Fruit fly (Drosophila melanogaster): ENCODE results near the gene lsn.
A peak's percentile ranks its signal among the peaks of the same experiment; 100 is the strongest.

The lsn gene

dm6 chr3R:21838505-21838956, 26.4 kb upstream of the lsn start (continued):
- TF ChIP-seq fd64A (GFP tag; optimal IDR thresholded peaks at IDR 0.05) (no peak), Abd-B (GFP tag; optimal IDR thresholded peaks at IDR 0.05) (no peak), Oli (tag; optimal IDR thresholded peaks at IDR 0.05) (peak; percentile 61), pho (GFP tag; optimal IDR thresholded peaks at IDR 0.05) (no peak), jing (GFP tag; optimal IDR thresholded peaks at IDR 0.05) (peak; percentile 16), CG10209 (GFP tag; optimal IDR thresholded peaks at IDR 0.05) (peak; percentile 5), az2 (GFP tag; optimal IDR thresholded peaks at IDR 0.05) (no peak), CG11398 (GFP tag; optimal IDR thresholded peaks at IDR 0.05) (no peak), Drgx (GFP tag; IDR thresholded peaks at IDR 0.05) (peak; percentile 76), btn (GFP tag; optimal IDR thresholded peaks at IDR 0.05) (no peak), grau (tag; optimal IDR thresholded peaks at IDR 0.05) (peak; percentile 31), ewg (GFP tag; optimal IDR thresholded peaks at IDR 0.05) (peak; percentile 23), Taf1 (GFP tag; IDR thresholded peaks at IDR 0.05) (no peak), PHDP (tag; optimal IDR thresholded peaks at IDR 0.05) (peak; percentile 11), grn (GFP tag; optimal IDR thresholded peaks at IDR 0.05) (no peak), CG4360 (GFP tag; IDR thresholded peaks at IDR 0.05) (no peak), gcm (GFP tag; optimal IDR thresholded peaks at IDR 0.05) (peak; percentile 26), croc (GFP tag; conservative IDR thresholded peaks at IDR 0.05) (no peak), CG2678 (tag; optimal IDR thresholded peaks at IDR 0.05) (peak; percentile 32), gcm2 (GFP tag; optimal IDR thresholded peaks at IDR 0.05) (no peak), Opbp (GFP tag; IDR thresholded peaks at IDR 0.05; ENCODE audit: partially characterized antibody) (no peak), Poxn (GFP tag; IDR thresholded peaks at IDR 0.05) (no peak), ham (GFP tag; IDR thresholded peaks at IDR 0.05) (no peak), CG13296 (GFP tag; optimal IDR thresholded peaks at IDR 0.05) (no peak), Eip74EF (GFP tag; optimal IDR thresholded peaks at IDR 0.05) (peak in 1 of 2 experiments; percentile 63), Hsf (GFP tag; optimal IDR thresholded peaks at IDR 0.05) (peak; percentile 11), salm (tag; optimal IDR thresholded peaks at IDR 0.05) (no peak), Spps (tag; optimal IDR thresholded peaks at IDR 0.05) (no peak), CG12769 (tag; optimal IDR thresholded peaks at IDR 0.05) (no peak), Nf-YB (GFP tag; optimal IDR thresholded peaks at IDR 0.05) (no peak), Dbx (GFP tag; IDR thresholded peaks at IDR 0.05) (no peak), stc (GFP tag; IDR thresholded peaks at IDR 0.05) (no peak), CG1024 (GFP tag; IDR thresholded peaks at IDR 0.05) (no peak), inv (GFP tag; IDR thresholded peaks at IDR 0.05; ENCODE audit: partially characterized antibody) (no peak), CG2199 (GFP tag; IDR thresholded peaks at IDR 0.05) (no peak), gt (GFP tag; IDR thresholded peaks at IDR 0.05) (no peak), Adf1 (GFP tag; IDR thresholded peaks at IDR 0.05) (no peak), nerfin-1 (tag; optimal IDR thresholded peaks at IDR 0.05) (peak; percentile 14), toy (GFP tag; IDR thresholded peaks at IDR 0.05) (no peak), NFAT (GFP tag; IDR thresholded peaks at IDR 0.05) (no peak), CG11695 (GFP tag; IDR thresholded peaks at IDR 0.05) (no peak), MTF-1 (GFP tag; optimal IDR thresholded peaks at IDR 0.05; ENCODE audit: borderline replicate concordance) (no peak), bab2 (GFP tag; optimal IDR thresholded peaks at IDR 0.05) (no peak), CG12104 (GFP tag; optimal IDR thresholded peaks at IDR 0.05) (no peak), sob (GFP tag; IDR thresholded peaks at IDR 0.05) (no peak), lola (GFP tag; optimal IDR thresholded peaks at IDR 0.05) (peak in 1 of 3 experiments; percentile 28), Myb (GFP tag; optimal IDR thresholded peaks at IDR 0.05) (peak; percentile 8), br (optimal IDR thresholded peaks at IDR 0.05) (no peak), CG34422 (GFP tag; IDR thresholded peaks at IDR 0.05) (no peak), CG10565 (GFP tag; optimal IDR thresholded peaks at IDR 0.05) (no peak), CG4424 (GFP tag; optimal IDR thresholded peaks at IDR 0.05) (peak; percentile 9)
